Fruit fly (Drosophila melanogaster): ENCODE data around the gene CG3386.

Gene CG3386

DNA sequence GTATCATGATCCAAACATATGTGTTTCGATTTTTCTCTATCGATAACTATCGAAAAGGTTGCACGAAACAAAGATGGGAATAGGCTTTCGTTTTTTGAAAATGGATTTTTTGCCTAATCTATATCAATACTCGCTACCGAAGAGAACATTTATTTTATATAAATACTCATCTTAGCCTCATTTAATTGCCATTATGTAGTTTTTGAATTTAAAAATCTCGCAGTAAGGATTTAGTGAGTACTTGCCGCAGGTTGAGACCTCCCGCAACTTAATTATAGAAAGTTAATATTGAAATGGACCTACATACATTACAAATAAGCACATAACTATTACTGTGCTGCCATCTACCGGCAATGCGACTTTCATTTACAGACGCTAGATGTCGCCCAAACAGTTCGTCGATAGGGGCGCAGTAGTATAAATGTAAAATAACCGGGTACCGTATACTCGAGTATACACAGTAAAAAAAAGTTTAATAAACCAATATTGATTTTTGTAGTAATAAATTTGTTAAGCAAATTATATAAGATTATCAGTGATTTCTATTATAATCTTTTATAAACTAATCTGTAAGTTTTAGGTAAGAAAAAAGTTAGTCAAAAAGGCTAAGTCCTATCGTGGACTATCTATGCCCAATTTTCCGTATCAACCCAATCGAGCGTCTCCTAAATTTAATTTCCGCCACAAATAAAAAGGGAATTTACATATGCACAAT, 29.7 kb upstream of the CG3386 start, which contains the start of gene CG13896 (continued):
- TF ChIP-seq CG6683 (GFP tag; optimal IDR thresholded peaks at IDR 0.05) (peak; percentile 47), CG4404 (GFP tag; IDR thresholded peaks at IDR 0.05) (peak; percentile 64), D19B (GFP tag; optimal IDR thresholded peaks at IDR 0.05) (peak; percentile 42), CG11247 (GFP tag; IDR thresholded peaks at IDR 0.05) (peak; percentile 95), CG33213 (GFP tag; optimal IDR thresholded peaks at IDR 0.05) (peak; percentile 91), Dek (tag; optimal IDR thresholded peaks at IDR 0.05) (peak; percentile 89), CG12236 (GFP tag; optimal IDR thresholded peaks at IDR 0.05) (peak; percentile 72), kah (GFP tag; optimal IDR thresholded peaks at IDR 0.05) (peak; percentile 58), amos (GFP tag; IDR thresholded peaks at IDR 0.05; ENCODE audit: partially characterized antibody) (peak; percentile 48), wek (GFP tag; optimal IDR thresholded peaks at IDR 0.05) (peak; percentile 64), CG15601 (tag; optimal IDR thresholded peaks at IDR 0.05) (peak; percentile 74)

DNA sequence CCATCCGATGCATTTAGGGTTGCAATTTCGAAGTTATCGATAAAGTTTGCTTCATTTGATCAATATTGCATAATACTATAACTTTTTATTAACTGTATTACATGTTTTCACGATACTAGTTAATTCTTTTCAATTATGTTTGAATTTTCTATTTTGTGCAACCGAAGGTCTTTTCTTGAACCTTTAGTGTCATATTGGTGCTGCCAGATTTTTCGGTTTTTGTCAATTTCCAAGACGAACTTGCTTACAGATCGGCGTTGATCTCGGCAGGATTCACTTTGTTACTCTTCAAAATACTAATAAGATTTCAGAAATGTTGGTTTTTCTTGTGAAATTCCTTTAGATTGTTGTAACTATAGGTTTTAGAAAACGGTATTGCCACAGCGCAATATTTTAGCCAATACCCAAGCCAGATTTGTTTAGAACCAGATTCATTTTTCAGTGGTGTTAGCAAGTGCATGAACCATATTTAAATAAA, 28.1 kb upstream of the CG3386 start, which contains the start of gene CkIIalpha-i3:
CkIIalpha-i3 (minus strand) TSS at position 263 of the 478 bp plus-strand sequence.
- TF ChIP-seq unc-4 (GFP tag; IDR thresholded peaks at IDR 0.05; ENCODE audit: partially characterized antibody): no peak
- no peak for TF ChIP-seq bbx (GFP tag; IDR thresholded peaks at IDR 0.05; ENCODE audit: partially characterized antibody)
- no peak for TF ChIP-seq gem (tag; optimal IDR thresholded peaks at IDR 0.05)
- TF ChIP-seq Sox102F (GFP tag; optimal IDR thresholded peaks at IDR 0.05): no peak
- TF ChIP-seq BtbVII (GFP tag; optimal IDR thresholded peaks at IDR 0.05): no peak
- no peak for TF ChIP-seq ci (GFP tag; IDR thresholded peaks at IDR 0.05)
- TF ChIP-seq bowl (GFP tag; IDR thresholded peaks at IDR 0.05): no peak
- no peak for TF ChIP-seq Elba2 (GFP tag; optimal IDR thresholded peaks at IDR 0.05)
- TF ChIP-seq CG3995 (GFP tag; optimal IDR thresholded peaks at IDR 0.05): no peak
- no peak for TF ChIP-seq Gug (GFP tag; IDR thresholded peaks at IDR 0.05)
- TF ChIP-seq CG2199 (GFP tag; IDR thresholded peaks at IDR 0.05): no peak
- TF ChIP-seq CG6683 (GFP tag; optimal IDR thresholded peaks at IDR 0.05): no peak
- no peak for TF ChIP-seq D19B (GFP tag; optimal IDR thresholded peaks at IDR 0.05)
- TF ChIP-seq H2.0 (GFP tag; IDR thresholded peaks at IDR 0.05): no peak
- TF ChIP-seq CG4617 (GFP tag; optimal IDR thresholded peaks at IDR 0.05; ENCODE audit: borderline replicate concordance): peak; percentile 11
- no peak for TF ChIP-seq Doc3 (GFP tag; IDR thresholded peaks at IDR 0.05; ENCODE audit: partially characterized antibody)
- TF ChIP-seq CG11696 (GFP tag; IDR thresholded peaks at IDR 0.05): no peak
- TF ChIP-seq Meics (GFP tag; optimal IDR thresholded peaks at IDR 0.05): no peak
- no peak for TF ChIP-seq CG14441 (GFP tag; IDR thresholded peaks at IDR 0.05)
- no peak for TF ChIP-seq CG15073 (GFP tag; optimal IDR thresholded peaks at IDR 0.05)
- TF ChIP-seq sens-2 (GFP tag; IDR thresholded peaks at IDR 0.05): no peak
- TF ChIP-seq gsb-n (tag; optimal IDR thresholded peaks at IDR 0.05): no peak
- TF ChIP-seq slou (GFP tag; optimal IDR thresholded peaks at IDR 0.05): no peak
- TF ChIP-seq emc (GFP tag; optimal IDR thresholded peaks at IDR 0.05): no peak
- TF ChIP-seq CG8924 (tag; optimal IDR thresholded peaks at IDR 0.05): no peak
- TF ChIP-seq Stat92E (GFP tag; optimal IDR thresholded peaks at IDR 0.05): no peak
- TF ChIP-seq knrl (GFP tag; IDR thresholded peaks at IDR 0.05; ENCODE audit: partially characterized antibody): peak; percentile 33; the same call in 1 of the 3 replicates
- TF ChIP-seq org-1 (GFP tag; optimal IDR thresholded peaks at IDR 0.05): no peak
- no peak for TF ChIP-seq gsb (GFP tag; IDR thresholded peaks at IDR 0.05)
- TF ChIP-seq Dek (tag; optimal IDR thresholded peaks at IDR 0.05): no peak
- no peak for TF ChIP-seq D19A (tag; optimal IDR thresholded peaks at IDR 0.05)
- TF ChIP-seq ato (GFP tag; IDR thresholded peaks at IDR 0.05; ENCODE audit: partially characterized antibody): no peak
- no peak for TF ChIP-seq CG31388 (GFP tag; optimal IDR thresholded peaks at IDR 0.05)
- no peak for TF ChIP-seq ase (GFP tag; IDR thresholded peaks at IDR 0.05)
- TF ChIP-seq pho (GFP tag; optimal IDR thresholded peaks at IDR 0.05): no peak
- no peak for TF ChIP-seq CG17802 (tag; optimal IDR thresholded peaks at IDR 0.05)
- TF ChIP-seq CG10543 (GFP tag; optimal IDR thresholded peaks at IDR 0.05): no peak
- TF ChIP-seq CG13296 (GFP tag; optimal IDR thresholded peaks at IDR 0.05): no peak
- no peak for TF ChIP-seq YL-1 (GFP tag; optimal IDR thresholded peaks at IDR 0.05)
- no peak for TF ChIP-seq dati (GFP tag; IDR thresholded peaks at IDR 0.05)
